Worm (Caenorhabditis elegans) whole organism, L4/young adult: ENCODE results near the gene hlh-31.
"Not testable (repeated sequence)": the region's sequence is repeated elsewhere in the genome, so short reads cannot be mapped to it uniquely, and the experiment has no call there.

Experiments used
- W03F9.2 ChIP-seq: fragments of 150-350 bp; optimal IDR thresholded peaks from 2 replicates; lab custom pipeline; 2014; ENCODE audit warnings: missing biosample characterization, missing genetic modification characterization
- dao-5 ChIP-seq: sonication (generic microtip); optimal IDR thresholded peaks from 2 replicates; lab custom pipeline; 2016; ENCODE audit warnings: missing genotype, missing genetic modification characterization, moderate library complexity, missing compliant biosample characterization
- him-1 ChIP-seq: sonication (generic microtip); optimal IDR thresholded peaks from 2 replicates; lab custom pipeline; 2016; ENCODE audit warnings: missing genotype, missing genetic modification reagents, missing genetic modification characterization, missing compliant biosample characterization

ce11 chrIV:16307925-16308324 lies 50.5 kb downstream of the hlh-31 start, which contains the start of gene rac-2:
- TF ChIP-seq him-1 (tag; lab: Kevin White, UChicago); dao-5; W03F9.2 (tag; lab: Kevin White, UChicago): not testable (repeated sequence)
